Worm (Caenorhabditis elegans) whole organism, L1 larva: ENCODE measurements around the gene R05G6.10.

Experiments used
- aha-1 ChIP-seq: fragments of 150-350 bp; optimal IDR thresholded peaks from 2 replicates; lab custom pipeline; 2014; ENCODE audit warnings: missing biosample characterization, missing genetic modification characterization
- nhr-19 ChIP-seq: fragments of 200-800 bp; sonication (Bioruptor generic); conservative IDR thresholded peaks from 2 replicates; pipeline ENCODE4 v1.3.6; 2022; ENCODE audit warnings: missing genetic modification characterization, missing compliant biosample characterization
- snpc-4 ChIP-seq: fragments of 150-350 bp; optimal IDR thresholded peaks from 2 replicates; lab custom pipeline; 2014; ENCODE audit warnings: missing biosample characterization, missing genetic modification characterization

- TF ChIP-seq snpc-4 (tag; lab: Kevin White, UChicago): no peak
- no peak for TF ChIP-seq aha-1 (tag; lab: Kevin White, UChicago)
- no peak for TF ChIP-seq nhr-19
Observed at ce11 chrIV:7477697-7478096, 64.6 kb downstream of the R05G6.10 start.
